Worm (Caenorhabditis elegans) whole organism, L4 larva: ENCODE data around the gene C08B6.11.

ENCODE experiments used
- daf-19 ChIP-seq: fragments of 200-800 bp; sonication (Bioruptor generic); conservative IDR thresholded peaks from 2 replicates; pipeline ENCODE4 v1.3.6; 2022; ENCODE audit warnings: missing genetic modification characterization, missing compliant biosample characterization
- egl-27 ChIP-seq: sonication (generic microtip); optimal IDR thresholded peaks from 3 replicates; lab custom pipeline; 2017; ENCODE audit warnings: missing biosample characterization, missing genetic modification reagents, missing genetic modification characterization
- mep-1 ChIP-seq: fragments of 150-350 bp; sonication (generic microtip); optimal IDR thresholded peaks from 3 replicates; lab custom pipeline; 2014; ENCODE audit warnings: missing biosample characterization, missing genetic modification characterization
- nhr-10 ChIP-seq: fragments of 150-350 bp; optimal IDR thresholded peaks from 2 replicates; lab custom pipeline; 2014; ENCODE audit warnings: missing biosample characterization, missing genetic modification characterization
- nhr-76 ChIP-seq: fragments of 150-350 bp; optimal IDR thresholded peaks from 2 replicates; lab custom pipeline; 2014; ENCODE audit warnings: missing biosample characterization, missing genetic modification characterization
- nhr-77 ChIP-seq: fragments of 150-350 bp; optimal IDR thresholded peaks from 2 replicates; lab custom pipeline; 2014; ENCODE audit warnings: missing biosample characterization, missing genetic modification characterization
- pha-4 ChIP-seq, 2 experiments: fragments of 150-350 bp in 1 of 2; fragments of 200-800 bp in 1 of 2; sonication (Bioruptor generic) in 1 of 2; IDR thresholded peaks in 1 of 2; optimal IDR thresholded peaks in 1 of 2; 2 replicates each; pipeline versions ENCODE4 v1.3.6 to Lab custom; 2014 to 2022; ENCODE audit warnings: missing genetic modification characterization in 2 of 2, missing genetic modification reagents in 2 of 2, missing biosample characterization in 1 of 2, missing compliant biosample characterization in 1 of 2
- set-16 ChIP-seq: fragments of 200-800 bp; sonication (Bioruptor generic); IDR thresholded peaks from 2 replicates; pipeline ENCODE4 v1.3.6; 2022; ENCODE audit warnings: missing genetic modification reagents, missing genetic modification characterization, missing compliant biosample characterization
- unc-62 ChIP-seq, 3 experiments: fragments of 150-350 bp in 1 of 3; sonication (generic microtip); optimal IDR thresholded peaks in 2 of 3; peaks in 1 of 3; 1 replicate in 1 of 3; 2 replicates in 2 of 3; lab custom pipeline; 2014 to 2017; ENCODE audit warnings: missing biosample characterization in 3 of 3, missing genetic modification characterization in 3 of 3, missing genetic modification reagents in 3 of 3, missing genotype in 1 of 3

ce11 chrV:10149728-10150127, 42.3 kb downstream of the C08B6.11 start, which contains the start of gene srsx-27:
- TF ChIP-seq daf-19 (no peak), mep-1 (tag; lab: Kevin White, UChicago) (no peak), nhr-76 (tag; lab: Kevin White, UChicago) (no peak), unc-62 (GFP tag; optimal IDR thresholded peaks at IDR 0.05 in 1 of 2; lab: Kevin White, UChicago) (no peak), unc-62 (tag; optimal IDR thresholded peaks at IDR 0.05; lab: Kevin White, UChicago) (no peak), egl-27 (no peak), pha-4 (GFP tag; IDR thresholded peaks at IDR 0.05; lab: Robert Waterston, UW) (no peak), pha-4 (tag; optimal IDR thresholded peaks at IDR 0.05; lab: Kevin White, UChicago) (no peak), nhr-77 (no peak), nhr-10 (no peak), set-16 (GFP tag; lab: Robert Waterston, UW) (no peak)
